ENCODE assay signal across 4 worm cellular contexts in the genomic region with DNA sequence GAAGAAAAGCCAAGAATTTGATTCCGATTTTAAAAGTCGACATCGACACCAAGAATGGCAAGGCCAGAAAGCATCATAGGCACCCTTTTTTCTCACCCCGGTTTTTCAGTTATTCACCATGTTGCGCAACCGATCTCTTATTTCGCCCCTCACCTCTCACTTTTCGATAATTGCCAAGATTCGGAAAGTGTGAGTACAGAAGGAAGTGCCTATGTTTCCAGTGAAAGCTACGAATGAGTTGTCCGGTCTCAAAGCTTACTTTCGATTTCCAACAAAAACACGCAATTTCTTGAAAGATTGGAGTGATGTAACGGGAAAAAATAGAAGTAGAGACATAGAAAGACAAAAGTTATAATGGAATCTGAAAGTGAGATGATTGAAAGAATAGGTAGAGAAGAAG.
TF ChIP-seq lines count a peak whose summit lies in the region.

No protein-coding gene starts in this region.

TF ChIP-seq in whole organism, L1 larva, 84 proteins besides CTCF, POLR2A, EP300 and RAD21:
- TF ChIP-seq unc-98 (GFP tag; IDR thresholded peaks at IDR 0.05; lab: Robert Waterston, UW) (no peak), nhr-90 (tag; optimal IDR thresholded peaks at IDR 0.05; lab: Kevin White, UChicago; ENCODE audit: poor library complexity) (no peak), unc-62 (GFP tag; optimal IDR thresholded peaks at IDR 0.05; lab: Kevin White, UChicago) (no peak), blmp-1 (tag; optimal IDR thresholded peaks at IDR 0.05; lab: Kevin White, UChicago) (peak; percentile 70)

TF ChIP-seq in whole organism, L2 larva, 48 proteins besides CTCF, POLR2A, EP300 and RAD21:
- TF ChIP-seq blmp-1 (tag; optimal IDR thresholded peaks at IDR 0.05; lab: Kevin White, UChicago; ENCODE audit: insufficient read depth) (peak; percentile 8), aly-2 (tag; optimal IDR thresholded peaks at IDR 0.05; lab: Kevin White, UChicago) (no peak)
TF ChIP-seq in whole organism, L2 larva: peak in this region for 1.

TF ChIP-seq in whole organism, L4 larva, 104 proteins besides CTCF, POLR2A, EP300 and RAD21:
- no peak for TF ChIP-seq lim-7 (GFP tag; IDR thresholded peaks at IDR 0.05; lab: Robert Waterston, UW)
- TF ChIP-seq vab-7 (GFP tag; IDR thresholded peaks at IDR 0.05; lab: Robert Waterston, UW), result no peak
- TF ChIP-seq aha-1 (tag; lab: Kevin White, UChicago), result peak; percentile 97
- TF ChIP-seq unc-62 (GFP tag; optimal IDR thresholded peaks at IDR 0.05 in 1 of 2; lab: Kevin White, UChicago), result peak in 1 of 2 experiments; percentile 74
- no peak for TF ChIP-seq unc-62 (tag; optimal IDR thresholded peaks at IDR 0.05; lab: Kevin White, UChicago)
TF ChIP-seq in whole organism, L4 larva: peak in this region for 2.

TF ChIP-seq in whole organism, mixed stage, embryonic, 35 proteins besides CTCF, POLR2A, EP300 and RAD21:
- TF ChIP-seq nhr-76 (tag; optimal IDR thresholded peaks at IDR 0.05; lab: Kevin White, UChicago), result no peak
- peak; percentile 47 for TF ChIP-seq zip-8 (tag; optimal IDR thresholded peaks at IDR 0.05; lab: Kevin White, UChicago)
- TF ChIP-seq blmp-1 (tag; optimal IDR thresholded peaks at IDR 0.05; lab: Kevin White, UChicago), result peak; percentile 19
- TF ChIP-seq mab-5 (tag; optimal IDR thresholded peaks at IDR 0.05; lab: Kevin White, UChicago), result no peak
